Worm (Caenorhabditis elegans): Measurements from ENCODE around the gene swt-6.

- no peak for TF ChIP-seq nhr-77 (tag; optimal IDR thresholded peaks at IDR 0.05)
- no peak for TF ChIP-seq unc-130 (GFP tag; optimal IDR thresholded peaks at IDR 0.05)
- no peak for TF ChIP-seq lir-3 (tag; optimal IDR thresholded peaks at IDR 0.05)
- no peak for TF ChIP-seq ama-1 (optimal IDR thresholded peaks at IDR 0.05)
These were observed 19.6 kb upstream of the swt-6 start, which contains the start of gene R10D12.1 for ce11 chrV:13934545-13934944.
